Worm (Caenorhabditis elegans) whole organism, late embryonic: ENCODE results near the gene serp-1.2.

ENCODE experiments used
- K09A11.1 ChIP-seq: sonication (generic microtip); optimal IDR thresholded peaks from 2 replicates; lab custom pipeline; 2017; ENCODE audit warnings: antibody characterized with exemption, mild to moderate bottlenecking, missing genetic modification characterization, missing compliant biosample characterization; ENCODE audit not compliant: insufficient read depth
- ama-1 ChIP-seq: fragments of 150-350 bp; optimal IDR thresholded peaks from 2 replicates; lab custom pipeline; 2014
- ceh-14 ChIP-seq: sonication (generic microtip); optimal IDR thresholded peaks from 2 replicates; lab custom pipeline; 2016; ENCODE audit warnings: missing genotype, missing genetic modification characterization, missing compliant biosample characterization
- che-1 ChIP-seq: sonication (generic microtip); optimal IDR thresholded peaks from 2 replicates; lab custom pipeline; 2016; ENCODE audit warnings: mild to moderate bottlenecking, missing genetic modification characterization, missing compliant biosample characterization
- dve-1 ChIP-seq: sonication (generic microtip); optimal IDR thresholded peaks from 2 replicates; lab custom pipeline; 2017; ENCODE audit warnings: antibody characterized with exemption, mild to moderate bottlenecking, missing genetic modification characterization, missing compliant biosample characterization
- fkh-10 ChIP-seq: fragments of 150-350 bp; optimal IDR thresholded peaks from 2 replicates; lab custom pipeline; 2014; ENCODE audit warnings: missing biosample characterization, missing genetic modification reagents, missing genetic modification characterization
- hlh-30 ChIP-seq: sonication (generic microtip); optimal IDR thresholded peaks from 2 replicates; lab custom pipeline; 2017; ENCODE audit warnings: antibody characterized with exemption, missing genetic modification characterization, missing compliant biosample characterization; ENCODE audit not compliant: insufficient read depth
- lim-6 ChIP-seq: sonication (generic microtip); optimal IDR thresholded peaks from 2 replicates; lab custom pipeline; 2016; ENCODE audit warnings: missing genetic modification characterization, missing compliant biosample characterization
- nhr-11 ChIP-seq: fragments of 150-350 bp; optimal IDR thresholded peaks from 2 replicates; lab custom pipeline; 2014; ENCODE audit warnings: missing biosample characterization, missing genetic modification characterization
- nhr-232 ChIP-seq: sonication (generic microtip); optimal IDR thresholded peaks from 2 replicates; lab custom pipeline; 2016; ENCODE audit warnings: missing genetic modification characterization, missing compliant biosample characterization
- pat-9 ChIP-seq: fragments of 200-800 bp; sonication (Bioruptor generic); optimal IDR thresholded peaks from 2 replicates; lab custom pipeline; 2018; ENCODE audit warnings: mild to moderate bottlenecking, missing genetic modification characterization, moderate library complexity, missing compliant biosample characterization
- pax-1 ChIP-seq: fragments of 150-350 bp; optimal IDR thresholded peaks from 2 replicates; lab custom pipeline; 2014; ENCODE audit warnings: missing biosample characterization, missing genetic modification characterization
- pha-4 ChIP-seq: fragments of 150-350 bp; optimal IDR thresholded peaks from 2 replicates; lab custom pipeline; 2018; ENCODE audit warnings: missing biosample characterization, missing genetic modification reagents, missing genetic modification characterization
- pqm-1 ChIP-seq: sonication (generic microtip); optimal IDR thresholded peaks from 2 replicates; lab custom pipeline; 2016; ENCODE audit warnings: missing genetic modification characterization, missing compliant biosample characterization

ce11 chrIV:8211747-8212146, 13.7 kb upstream of the serp-1.2 start, which contains the start of gene C07G1.7:
- TF ChIP-seq che-1 (tag; lab: Kevin White, UChicago) (no peak), pax-1 (tag; lab: Kevin White, UChicago) (no peak), nhr-11 (no peak), lim-6 (tag; lab: Kevin White, UChicago) (no peak), pha-4 (tag; lab: Kevin White, UChicago) (no peak), K09A11.1 (no peak), ama-1 (lab: Kevin White, UChicago) (no peak), hlh-30 (tag; lab: Kevin White, UChicago) (no peak), pqm-1 (tag; lab: Kevin White, UChicago) (no peak), fkh-10 (GFP tag; lab: Kevin White, UChicago) (no peak), ceh-14 (tag; lab: Kevin White, UChicago) (no peak), dve-1 (tag; lab: Kevin White, UChicago) (no peak), pat-9 (tag; lab: Kevin White, UChicago) (no peak), nhr-232 (tag; lab: Kevin White, UChicago) (no peak)
